Worm (Caenorhabditis elegans) whole organism, L3 larva: Measurements from ENCODE around the gene btb-5.

Experiments
- ZK546.5 ChIP-seq: sonication (generic microtip); optimal IDR thresholded peaks from 2 replicates; lab custom pipeline; 2017; ENCODE audit warnings: missing biosample characterization, missing genetic modification characterization
- aly-2 ChIP-seq: fragments of 150-350 bp; optimal IDR thresholded peaks from 2 replicates; lab custom pipeline; 2014; ENCODE audit warnings: missing biosample characterization, missing genetic modification characterization
- ceh-82 ChIP-seq: fragments of 150-350 bp; optimal IDR thresholded peaks from 2 replicates; lab custom pipeline; 2014; ENCODE audit warnings: missing biosample characterization, missing genetic modification characterization
- elt-3 ChIP-seq, 3 experiments: fragments of 150-350 bp in 1 of 3; sonication (generic microtip) in 2 of 3; optimal IDR thresholded peaks; 2 replicates in 2 of 3; 4 replicates in 1 of 3; lab custom pipeline; 2014 to 2017; ENCODE audit warnings: missing biosample characterization in 3 of 3, missing genetic modification characterization in 3 of 3
- fkh-2 ChIP-seq: fragments of 150-350 bp; optimal IDR thresholded peaks from 2 replicates; lab custom pipeline; 2014; ENCODE audit warnings: missing biosample characterization, missing genetic modification reagents, missing genetic modification characterization
- nfya-1 ChIP-seq: sonication (generic microtip); optimal IDR thresholded peaks from 2 replicates; lab custom pipeline; 2017; ENCODE audit warnings: missing genetic modification characterization, mild to moderate bottlenecking, missing compliant biosample characterization, antibody characterized with exemption, moderate library complexity; ENCODE audit not compliant: insufficient read depth
- nhr-237 ChIP-seq: fragments of 150-350 bp; optimal IDR thresholded peaks from 2 replicates; lab custom pipeline; 2014; ENCODE audit warnings: missing biosample characterization, missing genetic modification characterization
- nhr-76 ChIP-seq: fragments of 150-350 bp; sonication (generic microtip); optimal IDR thresholded peaks from 5 replicates; lab custom pipeline; 2014; ENCODE audit warnings: missing biosample characterization, missing genetic modification characterization
- pha-4 ChIP-seq: fragments of 150-350 bp; optimal IDR thresholded peaks from 2 replicates; lab custom pipeline; 2014; ENCODE audit warnings: missing biosample characterization, missing genetic modification reagents, missing genetic modification characterization
- snpc-4 ChIP-seq: fragments of 150-350 bp; optimal IDR thresholded peaks from 2 replicates; lab custom pipeline; 2014; ENCODE audit warnings: missing biosample characterization, missing genetic modification characterization
- tbx-2 ChIP-seq: sonication (generic microtip); optimal IDR thresholded peaks from 2 replicates; lab custom pipeline; 2016; ENCODE audit warnings: mild to moderate bottlenecking, missing genetic modification characterization, missing compliant biosample characterization
- ztf-11 ChIP-seq: fragments of 150-350 bp; optimal IDR thresholded peaks from 2 replicates; lab custom pipeline; 2014; ENCODE audit warnings: missing biosample characterization, missing genetic modification characterization

ce11 chrIII:38117-38516 is 22.8 kb downstream of the btb-5 start, which contains the start of gene clp-10:
- TF ChIP-seq nfya-1 (no peak), pha-4 (tag; lab: Kevin White, UChicago) (no peak), ZK546.5 (tag; lab: Kevin White, UChicago) (no peak), ceh-82 (tag; lab: Kevin White, UChicago) (no peak), aly-2 (tag; lab: Kevin White, UChicago) (no peak), tbx-2 (no peak), fkh-2 (tag; lab: Kevin White, UChicago) (no peak), nhr-237 (tag; lab: Kevin White, UChicago) (no peak), snpc-4 (no peak), ztf-11 (tag; lab: Kevin White, UChicago) (no peak), elt-3 (tag; optimal IDR thresholded peaks at IDR 0.05; lab: Kevin White, UChicago) (no peak), nhr-76 (tag; lab: Kevin White, UChicago) (no peak)
